Fruit fly (Drosophila melanogaster): ENCODE results near the gene Sf3a2.

The Sf3a2 gene

dm6 chr3L:12794532-12794931, 19.3 kb downstream of the Sf3a2 start:
- no peak for TF ChIP-seq ttk (optimal IDR thresholded peaks at IDR 0.05)
- TF ChIP-seq Sin3A (optimal IDR thresholded peaks at IDR 0.05): no peak
- TF ChIP-seq Myc (optimal IDR thresholded peaks at IDR 0.05): no peak
- no peak for TF ChIP-seq insv (optimal IDR thresholded peaks at IDR 0.05)
- TF ChIP-seq psq (optimal IDR thresholded peaks at IDR 0.05): no peak
- no peak for TF ChIP-seq h (optimal IDR thresholded peaks at IDR 0.05)

- TF ChIP-seq Myc (optimal IDR thresholded peaks at IDR 0.05) (no peak), Sin3A (optimal IDR thresholded peaks at IDR 0.05) (no peak), insv (optimal IDR thresholded peaks at IDR 0.05) (no peak), psq (optimal IDR thresholded peaks at IDR 0.05) (no peak), h (optimal IDR thresholded peaks at IDR 0.05) (no peak), ttk (optimal IDR thresholded peaks at IDR 0.05) (no peak)
Measured at dm6 chr3L:12792933-12793448, 20.8 kb downstream of the Sf3a2 start.

dm6 chr3L:12791679-12792229, 22.1 kb downstream of the Sf3a2 start:
- TF ChIP-seq insv (optimal IDR thresholded peaks at IDR 0.05) (no peak), Sin3A (optimal IDR thresholded peaks at IDR 0.05) (no peak), h (optimal IDR thresholded peaks at IDR 0.05) (no peak), ttk (optimal IDR thresholded peaks at IDR 0.05) (no peak), Myc (optimal IDR thresholded peaks at IDR 0.05) (no peak), psq (optimal IDR thresholded peaks at IDR 0.05) (no peak)

dm6 chr3L:12790783-12791678, 22.8 kb downstream of the Sf3a2 start:
- TF ChIP-seq Myc (optimal IDR thresholded peaks at IDR 0.05) (no peak), psq (optimal IDR thresholded peaks at IDR 0.05) (no peak), insv (optimal IDR thresholded peaks at IDR 0.05) (no peak), Sin3A (optimal IDR thresholded peaks at IDR 0.05) (no peak), h (optimal IDR thresholded peaks at IDR 0.05) (no peak), ttk (optimal IDR thresholded peaks at IDR 0.05) (no peak)

- TF ChIP-seq insv (optimal IDR thresholded peaks at IDR 0.05): no peak
- TF ChIP-seq Sin3A (optimal IDR thresholded peaks at IDR 0.05): no peak
- no peak for TF ChIP-seq Myc (optimal IDR thresholded peaks at IDR 0.05)
- no peak for TF ChIP-seq h (optimal IDR thresholded peaks at IDR 0.05)
- TF ChIP-seq psq (optimal IDR thresholded peaks at IDR 0.05): no peak
- TF ChIP-seq ttk (optimal IDR thresholded peaks at IDR 0.05): no peak
Measured at dm6 chr3L:12789875-12790373, 23.9 kb downstream of the Sf3a2 start, which contains the start of gene CG42709. Gene CG42709 (plus strand): TSS chr3L:12790192.

- TF ChIP-seq Myc (optimal IDR thresholded peaks at IDR 0.05): no peak
- no peak for TF ChIP-seq h (optimal IDR thresholded peaks at IDR 0.05)
- TF ChIP-seq ttk (optimal IDR thresholded peaks at IDR 0.05): no peak
- no peak for TF ChIP-seq psq (optimal IDR thresholded peaks at IDR 0.05)
- no peak for TF ChIP-seq Sin3A (optimal IDR thresholded peaks at IDR 0.05)
- TF ChIP-seq insv (optimal IDR thresholded peaks at IDR 0.05): no peak
Measured at dm6 chr3L:12780997-12781396, 32.8 kb downstream of the Sf3a2 start, which contains the start of the genes CG10969 and CG17666. Gene CG10969 (minus strand): TSS chr3L:12781097. Gene CG17666 (plus strand): TSS chr3L:12781325.

dm6 chr3L:12778616-12779015, 35.2 kb downstream of the Sf3a2 start, which contains the start of gene CG32106:
Gene CG32106 (minus strand): TSS chr3L:12778716.
- TF ChIP-seq insv (optimal IDR thresholded peaks at IDR 0.05) (no peak), h (optimal IDR thresholded peaks at IDR 0.05) (no peak), ttk (optimal IDR thresholded peaks at IDR 0.05) (no peak), psq (optimal IDR thresholded peaks at IDR 0.05) (no peak)

- no peak for TF ChIP-seq ttk (optimal IDR thresholded peaks at IDR 0.05)
- TF ChIP-seq h (optimal IDR thresholded peaks at IDR 0.05): no peak
- no peak for TF ChIP-seq psq (optimal IDR thresholded peaks at IDR 0.05)
- no peak for TF ChIP-seq insv (optimal IDR thresholded peaks at IDR 0.05)
- TF ChIP-seq Myc (optimal IDR thresholded peaks at IDR 0.05): no peak
Measured at dm6 chr3L:12772740-12773686, 40.8 kb downstream of the Sf3a2 start, which contains the start of gene Hip1. Gene Hip1 (minus strand): TSS chr3L:12773573.
